Worm (Caenorhabditis elegans) whole organism, L1 larva: ENCODE data around the gene his-74.

Experiments used
- ceh-82 ChIP-seq, 3 experiments: fragments of 150-350 bp in 1 of 3; sonication (generic microtip) in 2 of 3; optimal IDR thresholded peaks; 2 replicates each; lab custom pipeline; 2014 to 2017; ENCODE audit warnings: missing biosample characterization in 3 of 3, missing genetic modification characterization in 3 of 3
- ceh-88 ChIP-seq: fragments of 200-800 bp; sonication (Bioruptor generic); IDR thresholded peaks from 2 replicates; pipeline ENCODE4 v1.3.6; 2022; ENCODE audit warnings: missing genetic modification characterization, missing compliant biosample characterization
- dpl-1 ChIP-seq, 3 experiments: fragments of 150-350 bp in 2 of 3; sonication (generic microtip) in 1 of 3; optimal IDR thresholded peaks; 2 replicates each; lab custom pipeline; 2014 to 2017; ENCODE audit warnings: missing biosample characterization in 3 of 3, missing genetic modification characterization in 3 of 3, missing genetic modification reagents in 3 of 3
- egl-27 ChIP-seq, 2 experiments: fragments of 150-350 bp in 1 of 2; sonication (generic microtip); optimal IDR thresholded peaks; 3 replicates each; lab custom pipeline; 2017 to 2018; ENCODE audit warnings: missing biosample characterization in 2 of 2, missing genetic modification characterization in 2 of 2, missing genetic modification reagents in 2 of 2
- fos-1 ChIP-seq: fragments of 150-350 bp; optimal IDR thresholded peaks from 2 replicates; lab custom pipeline; 2014; ENCODE audit warnings: missing biosample characterization, missing genetic modification characterization
- hpl-2 ChIP-seq: fragments of 150-350 bp; optimal IDR thresholded peaks from 2 replicates; lab custom pipeline; 2014; ENCODE audit warnings: missing biosample characterization, missing genetic modification reagents, missing genetic modification characterization
- nhr-85 ChIP-seq: sonication (generic microtip); peaks from one replicate; lab custom pipeline; 2016; ENCODE audit warnings: missing genetic modification characterization, inconsistent platforms, missing compliant biosample characterization
- tbx-2 ChIP-seq: sonication (generic microtip); optimal IDR thresholded peaks from 2 replicates; lab custom pipeline; 2016; ENCODE audit warnings: missing genetic modification characterization, missing compliant biosample characterization
- unc-86 ChIP-seq: sonication (generic microtip); optimal IDR thresholded peaks from 2 replicates; lab custom pipeline; 2016; ENCODE audit warnings: missing genetic modification characterization, missing compliant biosample characterization
- zag-1 ChIP-seq: fragments of 150-350 bp; optimal IDR thresholded peaks from 2 replicates; lab custom pipeline; 2014; ENCODE audit warnings: missing biosample characterization, missing genetic modification characterization

ce11 chrV:12649213-12649612 is 10.9 kb downstream of the his-74 start, which contains the start of gene gpa-9:
- no peak for TF ChIP-seq zag-1 (tag; lab: Kevin White, UChicago)
- TF ChIP-seq hpl-2: no peak
- no peak for TF ChIP-seq egl-27 (tag; optimal IDR thresholded peaks at IDR 0.05; lab: Kevin White, UChicago)
- TF ChIP-seq tbx-2 (tag; lab: Kevin White, UChicago): no peak
- TF ChIP-seq ceh-82 (tag; optimal IDR thresholded peaks at IDR 0.05; lab: Kevin White, UChicago): no peak
- TF ChIP-seq fos-1 (tag; lab: Kevin White, UChicago): no peak
- no peak for TF ChIP-seq unc-86
- TF ChIP-seq ceh-88 (GFP tag; lab: Robert Waterston, UW): no peak
- TF ChIP-seq nhr-85 (tag; lab: Kevin White, UChicago): no peak
- TF ChIP-seq dpl-1 (GFP tag; optimal IDR thresholded peaks at IDR 0.05; lab: Kevin White, UChicago): no peak
